Worm (Caenorhabditis elegans): ENCODE measurements around the gene ZC53.22.

- TF ChIP-seq him-1 (tag; optimal IDR thresholded peaks at IDR 0.05) (no peak), dao-5 (tag; optimal IDR thresholded peaks at IDR 0.05) (no peak)
Measured at ce11 chrX:1969575-1969974, 47.4 kb upstream of the ZC53.22 start, which contains the start of gene str-79.

All from whole organism, L4/young adult.